Worm (Caenorhabditis elegans): Measurements from ENCODE around the gene skr-10.

Gene skr-10

DNA sequence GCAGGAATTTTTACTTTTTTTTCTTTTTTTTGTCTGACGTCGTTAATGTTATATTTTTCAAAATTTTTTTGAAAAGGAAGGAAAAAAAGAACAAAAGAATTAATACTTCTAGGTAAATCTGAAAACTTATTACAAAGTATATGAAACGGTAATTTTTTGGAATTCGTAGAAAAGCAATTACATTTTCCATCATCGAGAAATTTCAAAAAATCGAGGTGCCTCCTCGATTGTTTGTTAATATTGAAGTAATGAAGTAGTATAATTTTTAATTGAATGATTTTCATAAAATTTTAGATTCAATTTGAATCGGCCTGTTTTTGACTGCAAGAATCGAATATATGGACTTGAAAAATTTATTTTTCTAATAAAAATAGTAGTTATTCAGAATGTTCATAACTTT lies 44.8 kb downstream of the skr-10 start:
- TF ChIP-seq him-1 (tag; optimal IDR thresholded peaks at IDR 0.05) = no peak
- TF ChIP-seq dao-5 (tag; optimal IDR thresholded peaks at IDR 0.05) = no peak
- TF ChIP-seq W03F9.2 (tag; optimal IDR thresholded peaks at IDR 0.05) = no peak

DNA sequence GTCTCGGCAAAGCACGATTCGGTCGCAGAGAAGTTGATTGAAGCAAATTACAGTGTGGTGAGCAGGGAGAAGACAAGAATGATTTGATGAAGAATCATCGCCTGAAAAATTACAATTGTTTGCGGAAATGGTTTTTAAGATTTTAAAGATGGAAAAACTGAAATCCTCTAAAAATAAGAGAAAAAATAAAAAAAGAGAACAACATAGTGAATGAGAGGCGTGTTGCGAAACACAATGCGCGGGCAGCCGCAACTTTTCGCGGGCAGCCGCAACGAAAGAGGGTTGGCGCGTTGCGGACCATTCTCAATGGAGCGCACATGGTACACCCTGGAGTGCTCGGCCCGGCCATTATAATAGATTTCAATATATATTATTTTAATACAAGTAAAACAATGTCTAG lies 47.9 kb downstream of the skr-10 start, which contains the start of gene Y105C5B.20:
Gene Y105C5B.20, minus strand, starts transcription at position 101 of the 400 bp plus-strand sequence.
- no peak for TF ChIP-seq dao-5 (tag; optimal IDR thresholded peaks at IDR 0.05)
- no peak for TF ChIP-seq W03F9.2 (tag; optimal IDR thresholded peaks at IDR 0.05)
- TF ChIP-seq him-1 (tag; optimal IDR thresholded peaks at IDR 0.05) = no peak

Data from whole organism, L4/young adult.